Worm (Caenorhabditis elegans): ENCODE results near the gene srz-79.
A peak's percentile ranks its signal among the peaks of the same experiment; 100 is the strongest.

DNA sequence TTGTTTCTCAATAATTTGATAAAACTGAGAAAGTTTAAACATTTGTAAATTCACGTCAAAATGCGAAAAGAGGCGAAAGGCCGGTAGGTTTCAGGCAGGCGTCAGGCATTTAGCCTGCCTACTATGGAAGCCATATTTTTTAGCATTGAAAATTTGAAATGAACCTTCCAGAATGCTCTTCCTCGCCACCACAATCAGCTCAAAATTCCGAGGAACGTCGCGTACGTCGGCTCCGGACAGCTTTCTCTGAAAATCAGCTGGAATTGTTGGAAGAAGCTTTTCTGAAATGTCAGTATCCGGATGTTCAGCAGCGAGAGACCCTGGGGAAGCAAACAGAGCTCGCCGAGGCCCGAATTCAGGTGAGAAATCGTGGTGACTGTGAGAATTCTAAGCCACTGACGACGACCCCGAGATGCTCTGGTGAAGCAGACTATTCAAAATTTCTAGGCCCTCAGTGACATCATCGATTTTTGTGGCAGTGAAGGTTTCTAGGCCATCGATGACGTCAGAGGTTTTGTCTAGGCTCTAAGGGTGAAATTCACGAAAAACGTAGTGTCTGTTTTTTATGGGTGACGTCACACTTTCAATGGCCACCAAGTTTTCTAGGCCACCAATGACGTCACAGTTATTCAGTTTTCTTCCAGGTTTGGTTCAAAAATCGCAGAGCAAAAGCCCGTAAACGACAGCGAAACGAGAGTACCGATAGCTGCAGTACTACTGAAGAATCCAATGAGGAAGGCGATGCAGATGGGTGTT is 8.7 kb downstream of the srz-79 start:
- TF ChIP-seq R02D3.7 (tag; optimal IDR thresholded peaks at IDR 0.05) = no peak
- TF ChIP-seq nhr-237 (tag; optimal IDR thresholded peaks at IDR 0.05) = no peak
- TF ChIP-seq unc-62 (GFP tag; optimal IDR thresholded peaks at IDR 0.05 in 1 of 2) = peak in 1 of 2 experiments; percentile 80
- no peak for TF ChIP-seq unc-62 (tag; optimal IDR thresholded peaks at IDR 0.05)
- no peak for TF ChIP-seq dpl-1 (GFP tag; optimal IDR thresholded peaks at IDR 0.05)

Measured in whole organism, L4 larva.